Fruit fly (Drosophila melanogaster) whole organism, embryonic: Measurements from ENCODE around the gene nan.
A peak's percentile ranks its signal among the peaks of the same experiment; 100 is the strongest.

Experiments
- Antp ChIP-seq: fragments of 200-800 bp; sonication (Bioruptor generic); optimal IDR thresholded peaks from 3 replicates; lab custom pipeline; 2016; ENCODE audit warnings: missing biosample characterization, missing genetic modification characterization
- BEAF-32 ChIP-seq: fragments of 200-800 bp; sonication (Bioruptor generic); optimal IDR thresholded peaks from 3 replicates; lab custom pipeline; 2017; ENCODE audit warnings: missing biosample characterization, missing genetic modification characterization, mild to moderate bottlenecking, moderate library complexity, missing genetic modification reagents
- Bteb2 ChIP-seq: fragments of 200-800 bp; sonication (Bioruptor generic); optimal IDR thresholded peaks from 2 replicates; lab custom pipeline; 2016; ENCODE audit warnings: missing biosample characterization, missing genetic modification characterization
- CG10462 ChIP-seq: fragments of 200-800 bp; sonication (Bioruptor generic); optimal IDR thresholded peaks from 2 replicates; lab custom pipeline; 2016; ENCODE audit warnings: missing biosample characterization, missing genetic modification characterization
- CG11504 ChIP-seq: fragments of 200-800 bp; sonication (Bioruptor generic); optimal IDR thresholded peaks from 3 replicates; lab custom pipeline; 2019; ENCODE audit warnings: missing biosample characterization, mild to moderate bottlenecking, missing genetic modification characterization, moderate library complexity
- CG11560 ChIP-seq: fragments of 200-800 bp; sonication (Bioruptor generic); IDR thresholded peaks from 3 replicates; pipeline ENCODE4 v1.3.6; 2022; ENCODE audit warnings: missing biosample characterization, missing genetic modification characterization
- CG11695 ChIP-seq: fragments of 200-800 bp; sonication (Bioruptor generic); IDR thresholded peaks from 3 replicates; pipeline ENCODE4 v1.3.6; 2022; ENCODE audit warnings: missing biosample characterization, missing genetic modification characterization
- CG13894 ChIP-seq: fragments of 200-800 bp; sonication (Bioruptor generic); optimal IDR thresholded peaks from 3 replicates; lab custom pipeline; 2018; ENCODE audit warnings: missing biosample characterization, mild to moderate bottlenecking, missing genetic modification characterization, moderate library complexity
- CG14710 ChIP-seq: fragments of 200-800 bp; sonication (Bioruptor generic); optimal IDR thresholded peaks from 3 replicates; lab custom pipeline; 2019; ENCODE audit warnings: missing biosample characterization, mild to moderate bottlenecking, missing genetic modification characterization, moderate library complexity
- CG15479 ChIP-seq: fragments of 200-800 bp; sonication (Bioruptor generic); optimal IDR thresholded peaks from 3 replicates; lab custom pipeline; 2019; ENCODE audit warnings: missing biosample characterization, mild to moderate bottlenecking, missing genetic modification characterization, moderate library complexity
- CG17359 ChIP-seq: fragments of 200-800 bp; sonication (Bioruptor generic); optimal IDR thresholded peaks from 3 replicates; lab custom pipeline; 2018; ENCODE audit warnings: missing biosample characterization, mild to moderate bottlenecking, missing genetic modification characterization, moderate library complexity
- CG17612 ChIP-seq: fragments of 200-800 bp; sonication (Bioruptor generic); IDR thresholded peaks from 2 replicates; pipeline ENCODE4 v1.3.6; 2022; ENCODE audit warnings: missing biosample characterization, missing genetic modification characterization
- CG18262 ChIP-seq: fragments of 200-800 bp; optimal IDR thresholded peaks from 3 replicates; lab custom pipeline; 2019; ENCODE audit warnings: missing biosample characterization, mild to moderate bottlenecking, missing genetic modification characterization, moderate library complexity
- CG2116 ChIP-seq: fragments of 200-800 bp; sonication (Bioruptor generic); optimal IDR thresholded peaks from 3 replicates; lab custom pipeline; 2018; ENCODE audit warnings: missing biosample characterization, mild to moderate bottlenecking, missing genetic modification characterization
- CG2129 ChIP-seq: fragments of 200-800 bp; sonication (Bioruptor generic); IDR thresholded peaks from 2 replicates; pipeline ENCODE4 v1.3.6; 2022; ENCODE audit warnings: missing biosample characterization, missing genetic modification characterization; ENCODE audit not compliant: partially characterized antibody
- CG2875 ChIP-seq: fragments of 200-800 bp; sonication (Bioruptor generic); optimal IDR thresholded peaks from 2 replicates; lab custom pipeline; 2017; ENCODE audit warnings: missing biosample characterization, mild to moderate bottlenecking, missing genetic modification characterization, missing genetic modification reagents
- CG2889 ChIP-seq: fragments of 200-800 bp; sonication (Bioruptor generic); IDR thresholded peaks from 3 replicates; pipeline ENCODE4 v1.3.6; 2022; ENCODE audit warnings: missing biosample characterization, missing genetic modification characterization
- CG30431 ChIP-seq: fragments of 200-800 bp; sonication (Bioruptor generic); optimal IDR thresholded peaks from 2 replicates; lab custom pipeline; 2017; ENCODE audit warnings: missing biosample characterization, missing genetic modification characterization
- CG3281 ChIP-seq: fragments of 200-800 bp; sonication (Bioruptor generic); optimal IDR thresholded peaks from 3 replicates; lab custom pipeline; 2017; ENCODE audit warnings: missing biosample characterization, mild to moderate bottlenecking, missing genetic modification characterization
- CG4404 ChIP-seq: fragments of 200-800 bp; sonication (Bioruptor generic); IDR thresholded peaks from 2 replicates; pipeline ENCODE4 v1.3.6; 2022; ENCODE audit warnings: missing biosample characterization, missing genetic modification characterization
- CG4707 ChIP-seq: fragments of 200-800 bp; sonication (Bioruptor generic); optimal IDR thresholded peaks from 2 replicates; lab custom pipeline; 2018; ENCODE audit warnings: missing biosample characterization, mild to moderate bottlenecking, missing genetic modification characterization, moderate library complexity
- CG6654 ChIP-seq: fragments of 200-800 bp; sonication (Bioruptor generic); optimal IDR thresholded peaks from 2 replicates; lab custom pipeline; 2017; ENCODE audit warnings: missing biosample characterization, mild to moderate bottlenecking, missing genetic modification characterization
- CG6791 ChIP-seq: fragments of 200-800 bp; sonication (Bioruptor generic); IDR thresholded peaks from 3 replicates; pipeline ENCODE4 v1.3.6; 2022; ENCODE audit warnings: missing biosample characterization, missing genetic modification characterization; ENCODE audit not compliant: partially characterized antibody
- CG7745 ChIP-seq: fragments of 200-800 bp; sonication (Bioruptor generic); optimal IDR thresholded peaks from 2 replicates; lab custom pipeline; 2018; ENCODE audit warnings: missing biosample characterization, mild to moderate bottlenecking, missing genetic modification characterization, moderate library complexity
- CG8089 ChIP-seq: fragments of 200-800 bp; sonication (Bioruptor generic); optimal IDR thresholded peaks from 3 replicates; lab custom pipeline; 2016; ENCODE audit warnings: missing biosample characterization, missing genetic modification characterization
- GATAe ChIP-seq: fragments of 200-800 bp; sonication (Bioruptor generic); conservative IDR thresholded peaks from 2 replicates; pipeline ENCODE4 v1.3.6; 2022; ENCODE audit warnings: missing biosample characterization, missing genetic modification characterization
- HLH54F ChIP-seq: fragments of 200-800 bp; sonication (Bioruptor generic); optimal IDR thresholded peaks from 3 replicates; lab custom pipeline; 2016; ENCODE audit warnings: missing biosample characterization, missing genetic modification characterization
- Hey ChIP-seq: fragments of 200-800 bp; sonication (Bioruptor generic); optimal IDR thresholded peaks from 3 replicates; lab custom pipeline; 2018; ENCODE audit warnings: missing biosample characterization, mild to moderate bottlenecking, missing genetic modification characterization
- Hr3 ChIP-seq: fragments of 200-800 bp; sonication (Bioruptor generic); optimal IDR thresholded peaks from 3 replicates; lab custom pipeline; 2016; ENCODE audit warnings: missing biosample characterization, missing genetic modification characterization
- Hr51 ChIP-seq, 2 experiments: fragments of 200-800 bp; sonication (Bioruptor generic); optimal IDR thresholded peaks; 2 replicates in 1 of 2; 3 replicates in 1 of 2; lab custom pipeline; 2016 to 2018; ENCODE audit warnings: missing biosample characterization in 2 of 2, missing genetic modification characterization in 2 of 2, mild to moderate bottlenecking in 1 of 2, moderate library complexity in 1 of 2
- MBD-R2 ChIP-seq: fragments of 200-800 bp; sonication (Bioruptor generic); IDR thresholded peaks from 2 replicates; pipeline ENCODE4 v1.3.6; 2022; ENCODE audit warnings: missing biosample characterization, missing genetic modification characterization
- Mrtf ChIP-seq: fragments of 200-800 bp; sonication (Bioruptor generic); IDR thresholded peaks from 3 replicates; pipeline ENCODE4 v1.3.6; 2022; ENCODE audit warnings: missing biosample characterization, missing genetic modification characterization
- NfI ChIP-seq: fragments of 200-800 bp; sonication (Bioruptor generic); optimal IDR thresholded peaks from 3 replicates; lab custom pipeline; 2018; ENCODE audit warnings: missing biosample characterization, mild to moderate bottlenecking, missing genetic modification characterization, moderate library complexity
- Sin3A ChIP-seq: fragments of >200 bp; optimal IDR thresholded peaks from 2 replicates; lab custom pipeline; 2018
- Sox100B ChIP-seq: fragments of 200-800 bp; sonication (Bioruptor generic); optimal IDR thresholded peaks from 3 replicates; lab custom pipeline; 2018; ENCODE audit warnings: missing biosample characterization, mild to moderate bottlenecking, missing genetic modification characterization
- chinmo ChIP-seq: fragments of 200-800 bp; sonication (Bioruptor generic); IDR thresholded peaks from 4 replicates; pipeline ENCODE4 v1.3.6; 2022; ENCODE audit warnings: missing biosample characterization, missing genetic modification characterization; ENCODE audit not compliant: partially characterized antibody
- chm ChIP-seq: fragments of 200-800 bp; sonication (Bioruptor generic); IDR thresholded peaks from 2 replicates; pipeline ENCODE4 v1.3.6; 2022; ENCODE audit warnings: missing biosample characterization, missing genetic modification characterization
- corto ChIP-seq: fragments of 200-800 bp; sonication (Bioruptor generic); optimal IDR thresholded peaks from 2 replicates; lab custom pipeline; 2016; ENCODE audit warnings: missing biosample characterization, mild to moderate bottlenecking, missing genetic modification characterization, moderate library complexity
- dati ChIP-seq: fragments of 200-800 bp; sonication (Bioruptor generic); IDR thresholded peaks from 2 replicates; pipeline ENCODE4 v1.3.6; 2022; ENCODE audit warnings: missing biosample characterization, missing genetic modification characterization
- dmrt11E ChIP-seq: fragments of 200-800 bp; sonication (Bioruptor generic); optimal IDR thresholded peaks from 3 replicates; lab custom pipeline; 2018; ENCODE audit warnings: missing biosample characterization, mild to moderate bottlenecking, missing genetic modification characterization, moderate library complexity
- ewg ChIP-seq: fragments of 200-800 bp; sonication (Bioruptor generic); optimal IDR thresholded peaks from 3 replicates; lab custom pipeline; 2017; ENCODE audit warnings: mild to moderate bottlenecking, missing biosample characterization, missing genetic modification reagents, missing genetic modification characterization
- gt ChIP-seq: fragments of 200-800 bp; sonication (Bioruptor generic); IDR thresholded peaks from 2 replicates; pipeline ENCODE4 v1.3.6; 2022; ENCODE audit warnings: missing biosample characterization, missing genetic modification characterization
- lola ChIP-seq, 3 experiments: fragments of >200 bp in 2 of 3; fragments of 200-800 bp in 1 of 3; sonication (Bioruptor generic) in 1 of 3; optimal IDR thresholded peaks; 2 replicates each; lab custom pipeline; 2017 to 2019; ENCODE audit warnings: missing biosample characterization in 3 of 3, missing genetic modification characterization in 3 of 3, mild to moderate bottlenecking in 1 of 3, moderate library complexity in 1 of 3
- maf-S ChIP-seq: fragments of 200-800 bp; sonication (Bioruptor generic); optimal IDR thresholded peaks from 2 replicates; lab custom pipeline; 2016; ENCODE audit warnings: missing biosample characterization, missing genetic modification characterization
- oc ChIP-seq: fragments of 200-800 bp; sonication (Bioruptor generic); optimal IDR thresholded peaks from 2 replicates; lab custom pipeline; 2018; ENCODE audit warnings: missing biosample characterization, mild to moderate bottlenecking, missing genetic modification characterization, moderate library complexity
- org-1 ChIP-seq: fragments of 200-800 bp; sonication (Bioruptor generic); optimal IDR thresholded peaks from 2 replicates; lab custom pipeline; 2017; ENCODE audit warnings: missing biosample characterization, missing genetic modification characterization
- pfk ChIP-seq: fragments of 200-800 bp; sonication (Bioruptor generic); optimal IDR thresholded peaks from 2 replicates; lab custom pipeline; 2018; ENCODE audit warnings: missing biosample characterization, mild to moderate bottlenecking, missing genetic modification characterization, moderate library complexity
- slou ChIP-seq: fragments of 200-800 bp; sonication (Bioruptor generic); optimal IDR thresholded peaks from 3 replicates; lab custom pipeline; 2016; ENCODE audit warnings: missing biosample characterization, missing genetic modification characterization
- sna ChIP-seq: fragments of 200-800 bp; sonication (Bioruptor generic); IDR thresholded peaks from 2 replicates; pipeline ENCODE4 v1.3.6; 2022; ENCODE audit warnings: missing biosample characterization, missing genetic modification characterization; ENCODE audit not compliant: partially characterized antibody
- vvl ChIP-seq: fragments of 200-800 bp; sonication (Bioruptor generic); IDR thresholded peaks from 2 replicates; pipeline ENCODE4 v1.3.6; 2022; ENCODE audit warnings: missing biosample characterization, missing genetic modification characterization
- zfh2 ChIP-seq: fragments of 200-800 bp; sonication (Bioruptor generic); optimal IDR thresholded peaks from 2 replicates; lab custom pipeline; 2016; ENCODE audit warnings: missing biosample characterization, missing genetic modification characterization

The nan gene

DNA sequence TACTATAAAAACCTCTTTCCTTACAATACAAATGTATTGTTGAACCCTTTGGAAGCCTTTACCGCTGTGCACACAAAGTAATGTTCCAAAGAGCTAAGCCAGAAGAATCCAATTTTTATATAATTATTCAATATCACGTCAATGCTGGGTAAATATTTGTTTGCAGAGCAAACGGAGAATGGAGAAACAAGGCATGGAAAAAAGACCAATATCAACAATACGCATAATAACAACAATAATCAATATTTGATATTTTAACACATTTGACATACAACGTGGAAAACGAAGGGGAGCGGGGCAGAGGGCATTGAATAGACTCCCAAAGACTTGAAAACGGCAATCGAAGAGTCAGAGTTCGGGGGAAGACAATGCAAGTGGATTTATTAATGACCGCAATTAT, 15.3 kb downstream of the nan start (continued):
- TF ChIP-seq CG2129 (GFP tag; lab: Robert Waterston, UW) (no peak), chinmo (no peak), NfI (GFP tag; lab: Kevin White, UChicago) (peak; percentile 61), HLH54F (GFP tag; lab: Kevin White, UChicago) (peak; percentile 48), pfk (no peak), Antp (GFP tag; lab: Kevin White, UChicago) (no peak), maf-S (no peak), CG6654 (GFP tag; lab: Kevin White, UChicago) (peak; percentile 4), gt (GFP tag; lab: Robert Waterston, UW) (no peak), MBD-R2 (GFP tag; lab: Robert Waterston, UW) (no peak), CG17359 (tag; lab: Kevin White, UChicago) (peak; percentile 75), dati (GFP tag; lab: Robert Waterston, UW) (no peak), dmrt11E (tag; lab: Kevin White, UChicago) (peak; percentile 73), CG3281 (GFP tag; lab: Kevin White, UChicago) (peak; percentile 78), CG2889 (no peak), Hey (tag; lab: Kevin White, UChicago) (peak; percentile 26), CG8089 (GFP tag; lab: Kevin White, UChicago) (peak; percentile 32), sna (GFP tag; lab: Robert Waterston, UW) (no peak), slou (GFP tag; lab: Kevin White, UChicago) (no peak), Hr51 (GFP tag; optimal IDR thresholded peaks at IDR 0.05; lab: Kevin White, UChicago) (peak; percentile 31 to 37), CG6791 (GFP tag; lab: Robert Waterston, UW) (no peak), CG4707 (GFP tag; lab: Kevin White, UChicago) (peak; percentile 80), oc (tag; lab: Kevin White, UChicago) (peak; percentile 66), Mrtf (GFP tag; lab: Robert Waterston, UW) (no peak), Hr3 (GFP tag; lab: Kevin White, UChicago) (no peak), org-1 (GFP tag; lab: Kevin White, UChicago) (peak; percentile 15), Sin3A (lab: Kevin White, UChicago) (no peak), BEAF-32 (GFP tag; lab: Kevin White, UChicago) (no peak), CG30431 (no peak), CG11504 (tag; lab: Kevin White, UChicago) (no peak), CG11560 (tag; lab: Robert Waterston, UW) (no peak; the same call in 2 of the 3 replicates), CG13894 (peak; percentile 10), CG2875 (GFP tag; lab: Kevin White, UChicago) (peak; percentile 72), CG18262 (tag; lab: Kevin White, UChicago) (peak; percentile 54), CG14710 (tag; lab: Kevin White, UChicago) (peak; percentile 72), Sox100B (GFP tag; lab: Kevin White, UChicago) (peak; percentile 76), CG11695 (GFP tag; lab: Robert Waterston, UW) (peak; percentile 63; the same call in 2 of the 3 replicates), zfh2 (no peak), corto (no peak), CG4404 (GFP tag; lab: Robert Waterston, UW) (no peak), vvl (GFP tag; lab: Robert Waterston, UW) (no peak), CG17612 (GFP tag; lab: Robert Waterston, UW) (no peak), CG2116 (GFP tag; lab: Kevin White, UChicago) (peak; percentile 37), GATAe (no peak), CG7745 (peak; percentile 52), ewg (GFP tag; lab: Kevin White, UChicago) (peak; percentile 2), lola (GFP tag; optimal IDR thresholded peaks at IDR 0.05; lab: Kevin White, UChicago) (peak in 1 of 3 experiments; percentile 65), Bteb2 (peak; percentile 43), chm (GFP tag; lab: Robert Waterston, UW) (peak; percentile 94), CG15479 (GFP tag; lab: Kevin White, UChicago) (no peak), CG10462 (GFP tag; lab: Kevin White, UChicago) (peak; percentile 11)
